Fruit fly (Drosophila melanogaster): Measurements from ENCODE around the gene Myo61F.

Myo61F gene

DNA sequence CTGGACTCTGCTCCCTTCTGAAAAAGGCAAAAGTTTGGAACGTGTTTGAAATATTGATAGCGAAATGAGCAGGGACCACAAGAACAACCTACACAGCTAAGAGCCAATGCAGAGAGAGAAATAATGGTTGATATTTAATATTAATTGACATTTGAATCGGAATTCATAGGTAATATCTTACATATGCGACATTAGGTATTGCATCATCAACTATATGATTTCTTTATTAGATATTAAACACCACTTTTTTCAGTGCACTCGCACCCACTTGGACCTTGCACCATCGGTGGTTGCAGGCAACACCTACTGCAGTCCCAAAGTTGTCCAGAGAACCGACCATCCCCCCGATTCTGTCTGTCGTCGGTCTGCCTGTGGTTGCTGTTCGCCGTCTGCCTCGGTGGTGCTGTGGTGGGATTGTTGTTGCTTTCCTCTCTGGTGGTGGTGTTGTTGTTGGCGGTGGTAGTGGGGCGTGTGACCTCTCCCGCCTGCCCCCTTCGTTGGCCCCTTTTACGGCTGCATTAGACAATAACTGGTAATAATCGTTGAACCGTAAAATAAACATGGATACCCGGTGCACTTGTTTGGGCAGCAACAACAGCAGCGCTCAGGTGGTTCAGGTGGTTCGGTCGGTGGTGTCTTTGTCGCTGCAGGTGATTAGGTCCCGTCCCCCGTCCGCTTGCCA, 60.7 kb downstream of the Myo61F start (continued):
- TF ChIP-seq tgo (GFP tag; IDR thresholded peaks at IDR 0.05) (peak; percentile 65; the same call in 2 of the 3 replicates), yki (optimal IDR thresholded peaks at IDR 0.05) (no peak), chinmo (GFP tag; IDR thresholded peaks at IDR 0.05; ENCODE audit: partially characterized antibody) (no peak), CG14710 (tag; optimal IDR thresholded peaks at IDR 0.05) (peak; percentile 64), CG12744 (GFP tag; optimal IDR thresholded peaks at IDR 0.05) (no peak), Rx (GFP tag; IDR thresholded peaks at IDR 0.05) (peak; percentile 74), CG7372 (GFP tag; IDR thresholded peaks at IDR 0.05) (peak; percentile 62; the same call in 1 of the 2 replicates), danr (GFP tag; IDR thresholded peaks at IDR 0.05) (0 out of 2 replicates have a peak, but pooled peaks have one; percentile 14), B-H1 (GFP tag; IDR thresholded peaks at IDR 0.05) (peak; percentile 72), Lim3 (GFP tag; IDR thresholded peaks at IDR 0.05) (no peak), E2f2 (GFP tag; IDR thresholded peaks at IDR 0.05) (peak; percentile 28; the same call in 1 of the 2 replicates), bowl (GFP tag; IDR thresholded peaks at IDR 0.05) (0 out of 2 replicates have a peak, but pooled peaks have one; percentile 9), CG6254 (GFP tag; optimal IDR thresholded peaks at IDR 0.05) (peak; percentile 76), insv (GFP tag; optimal IDR thresholded peaks at IDR 0.05) (no peak), wek (GFP tag; optimal IDR thresholded peaks at IDR 0.05) (no peak), CG6654 (GFP tag; optimal IDR thresholded peaks at IDR 0.05) (no peak), Spps (tag; optimal IDR thresholded peaks at IDR 0.05) (peak; percentile 60), bcd (GFP tag; optimal IDR thresholded peaks at IDR 0.05) (peak; percentile 60), CG18764 (GFP tag; optimal IDR thresholded peaks at IDR 0.05) (no peak), chm (GFP tag; IDR thresholded peaks at IDR 0.05) (peak; percentile 65; the same call in 1 of the 2 replicates), CrebB (tag; optimal IDR thresholded peaks at IDR 0.05) (peak; percentile 45), CG11723 (GFP tag; optimal IDR thresholded peaks at IDR 0.05) (peak; percentile 41), ham (GFP tag; IDR thresholded peaks at IDR 0.05) (no peak), otp (GFP tag; IDR thresholded peaks at IDR 0.05) (peak; percentile 63; the same call in 1 of the 3 replicates), sisA (GFP tag; IDR thresholded peaks at IDR 0.05) (peak; percentile 72), Oaz (GFP tag; IDR thresholded peaks at IDR 0.05) (no peak), Atf6 (GFP tag; IDR thresholded peaks at IDR 0.05) (peak; percentile 11; the same call in 1 of the 2 replicates), Fer3 (tag; optimal IDR thresholded peaks at IDR 0.05) (peak; percentile 51), her (GFP tag; optimal IDR thresholded peaks at IDR 0.05) (no peak), Pdp1 (GFP tag; optimal IDR thresholded peaks at IDR 0.05) (peak; percentile 26 to 39), BtbVII (GFP tag; optimal IDR thresholded peaks at IDR 0.05) (peak; percentile 21), CG12071 (GFP tag; optimal IDR thresholded peaks at IDR 0.05) (peak; percentile 14), CG18476 (GFP tag; optimal IDR thresholded peaks at IDR 0.05) (peak; percentile 29), tll (GFP tag; optimal IDR thresholded peaks at IDR 0.05) (no peak), Doc2 (GFP tag; IDR thresholded peaks at IDR 0.05) (0 out of 2 replicates have a peak, but pooled peaks have one; percentile 8), pita (GFP tag; optimal IDR thresholded peaks at IDR 0.05) (no peak), shn (GFP tag; optimal IDR thresholded peaks at IDR 0.05) (no peak), CG11695 (GFP tag; IDR thresholded peaks at IDR 0.05) (peak; percentile 64), CG10959 (GFP tag; IDR thresholded peaks at IDR 0.05) (peak; percentile 72), CG34224 (GFP tag; IDR thresholded peaks at IDR 0.05; ENCODE audit: partially characterized antibody) (no peak), Stat92E (GFP tag; optimal IDR thresholded peaks at IDR 0.05) (peak in 1 of 3 experiments; percentile 63), Eip74EF (GFP tag; optimal IDR thresholded peaks at IDR 0.05) (peak in 1 of 2 experiments; percentile 21), prd (optimal IDR thresholded peaks at IDR 0.05) (no peak), prd (GFP tag; IDR thresholded peaks at IDR 0.05) (peak; percentile 72), vvl (GFP tag; IDR thresholded peaks at IDR 0.05) (peak; percentile 88), Ssrp (tag; optimal IDR thresholded peaks at IDR 0.05) (peak; percentile 67), ATbp (GFP tag; optimal IDR thresholded peaks at IDR 0.05) (peak; percentile 56), zfh1 (GFP tag; IDR thresholded peaks at IDR 0.05) (peak; percentile 82), Drgx (GFP tag; IDR thresholded peaks at IDR 0.05) (peak; percentile 92)

All from whole organism, embryonic.